Worm (Caenorhabditis elegans): ENCODE measurements around the gene ZK616.61.
"Not testable (repeated sequence)": the region's sequence is repeated elsewhere in the genome, so short reads cannot be mapped to it uniquely, and the experiment has no call there.

Gene ZK616.61

DNA sequence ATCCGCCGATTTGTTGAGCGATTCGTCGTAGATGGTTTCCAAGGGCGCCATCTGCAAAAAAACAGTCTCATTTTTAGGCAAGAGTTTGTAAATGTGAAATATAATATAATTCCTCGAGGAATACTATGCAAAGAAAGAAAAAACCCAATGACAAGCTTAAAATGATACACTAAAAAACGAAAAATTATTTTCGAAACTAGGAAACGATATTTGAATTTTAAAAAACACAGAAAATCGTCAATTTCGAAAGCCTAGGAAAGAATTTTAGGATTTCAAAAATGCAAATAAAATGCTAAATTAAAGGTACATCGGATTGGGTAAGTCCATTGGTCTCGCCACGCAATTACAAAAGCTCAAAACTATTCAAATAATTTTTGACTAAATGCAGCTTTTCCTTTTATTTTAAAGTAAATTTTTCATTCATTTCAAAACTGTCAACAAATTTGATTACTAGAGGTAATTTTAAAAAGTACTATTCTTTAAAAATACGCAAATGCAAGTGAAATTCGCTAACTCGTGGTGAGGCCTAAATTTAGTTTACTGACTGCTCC lies 13.9 kb upstream of the ZK616.61 start, which contains the start of the genes htp-1 and ZK616.5:
Gene htp-1 (minus strand): TSS at position 51 of the 551 bp plus-strand sequence.
Gene ZK616.5 (plus strand): TSS at position 423 of the 551 bp plus-strand sequence.
- no peak for TF ChIP-seq unc-62 (GFP tag; optimal IDR thresholded peaks at IDR 0.05)

DNA sequence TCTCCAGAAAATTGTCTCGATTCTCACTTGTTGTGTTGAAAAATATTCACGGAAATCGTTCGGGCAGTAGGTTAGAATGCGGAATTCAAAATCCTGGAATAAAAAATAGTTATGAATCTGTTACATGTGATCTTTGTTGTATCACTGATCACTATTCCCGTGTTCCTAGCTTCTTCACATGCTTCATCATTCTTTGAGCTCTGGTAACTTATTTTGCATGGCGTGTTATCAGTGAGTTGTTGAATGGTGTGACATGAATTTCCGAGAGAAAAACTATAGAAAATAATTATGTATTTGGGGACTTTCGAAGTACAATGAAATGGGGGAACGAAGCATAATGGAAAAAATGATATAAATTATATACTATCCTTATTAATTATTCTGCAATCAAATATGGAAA lies 11.9 kb upstream of the ZK616.61 start:
- no peak for TF ChIP-seq unc-62 (GFP tag; optimal IDR thresholded peaks at IDR 0.05)

- no peak for TF ChIP-seq unc-62 (GFP tag; optimal IDR thresholded peaks at IDR 0.05)
These were observed 10.8 kb upstream of the ZK616.61 start, which contains the start of the genes perm-3 and swsn-6 for ce11 chrIV:5394687-5395086. Gene perm-3, minus strand, starts transcription at chrIV:5394804. Gene swsn-6, plus strand, starts transcription at chrIV:5395033.

DNA sequence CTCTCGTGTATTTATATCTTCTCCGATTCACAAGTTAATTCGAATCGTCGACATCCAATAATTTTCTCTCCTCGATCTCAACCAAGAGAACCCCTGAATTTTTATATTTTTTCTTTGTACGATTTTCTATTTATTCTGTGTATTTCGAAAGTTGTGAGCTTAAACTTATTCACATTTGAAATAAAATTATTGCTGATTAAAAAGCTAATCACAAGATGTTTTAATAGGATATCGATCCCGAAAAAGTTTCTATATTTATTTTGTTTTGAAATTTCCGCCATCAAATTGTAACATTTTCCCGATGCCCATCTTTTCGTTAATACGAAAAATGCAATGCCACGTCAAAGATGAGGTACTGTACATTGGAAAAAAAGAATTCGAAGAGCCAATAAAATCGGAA lies 8.7 kb upstream of the ZK616.61 start, which contains the start of gene ZK616.3:
Gene ZK616.3 (plus strand): TSS at position 301 of the 400 bp plus-strand sequence.
- TF ChIP-seq unc-62 (GFP tag; optimal IDR thresholded peaks at IDR 0.05), result no peak

DNA sequence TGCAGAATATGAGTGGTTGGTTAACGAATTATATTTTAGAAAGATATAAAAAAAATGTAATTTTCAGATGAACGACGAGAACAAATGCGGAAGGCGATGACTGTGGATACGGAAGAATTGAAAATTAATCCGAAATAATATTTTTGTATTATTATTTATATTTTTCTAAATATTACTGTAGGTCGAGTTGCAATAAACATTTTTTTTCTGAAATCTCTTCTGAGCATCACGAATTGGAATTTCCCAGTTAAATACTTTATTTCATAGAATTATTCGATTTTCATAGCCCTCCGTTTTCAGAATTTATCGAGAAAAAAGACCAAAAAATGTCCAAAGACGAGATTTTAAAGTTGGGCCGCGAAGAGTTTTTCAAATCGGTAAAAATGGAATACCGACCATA lies 7.9 kb upstream of the ZK616.61 start, which contains the start of gene ZK616.2:
Gene ZK616.2 (plus strand): TSS at position 301 of the 400 bp plus-strand sequence.
- no peak for TF ChIP-seq unc-62 (GFP tag; optimal IDR thresholded peaks at IDR 0.05)

ce11 chrIV:5400609-5401008 lies 4.8 kb upstream of the ZK616.61 start, which contains the start of gene ZK616.1:
Gene ZK616.1, plus strand, starts transcription at chrIV:5400909.
- no peak for TF ChIP-seq unc-62 (GFP tag; optimal IDR thresholded peaks at IDR 0.05)

- TF ChIP-seq unc-62 (GFP tag; optimal IDR thresholded peaks at IDR 0.05), result no peak
These were observed 3.7 kb downstream of the ZK616.61 start for ce11 chrIV:5409112-5409511.

- TF ChIP-seq unc-62 (GFP tag; optimal IDR thresholded peaks at IDR 0.05), result no peak
These were observed 5.7 kb downstream of the ZK616.61 start, which contains the start of gene ZK616.65 for ce11 chrIV:5411120-5411519. Gene ZK616.65, minus strand, starts transcription at chrIV:5411220.

- no peak for TF ChIP-seq unc-62 (GFP tag; optimal IDR thresholded peaks at IDR 0.05)
These were observed 6.3 kb downstream of the ZK616.61 start, which contains the start of gene ZK616.8 for ce11 chrIV:5411641-5412337. Gene ZK616.8, minus strand, starts transcription at chrIV:5412193.

- no peak for TF ChIP-seq unc-62 (GFP tag; optimal IDR thresholded peaks at IDR 0.05)
These were observed 10.3 kb downstream of the ZK616.61 start, which contains the start of gene spp-7 for ce11 chrIV:5415696-5416095. Gene spp-7, minus strand, starts transcription at chrIV:5415796.

DNA sequence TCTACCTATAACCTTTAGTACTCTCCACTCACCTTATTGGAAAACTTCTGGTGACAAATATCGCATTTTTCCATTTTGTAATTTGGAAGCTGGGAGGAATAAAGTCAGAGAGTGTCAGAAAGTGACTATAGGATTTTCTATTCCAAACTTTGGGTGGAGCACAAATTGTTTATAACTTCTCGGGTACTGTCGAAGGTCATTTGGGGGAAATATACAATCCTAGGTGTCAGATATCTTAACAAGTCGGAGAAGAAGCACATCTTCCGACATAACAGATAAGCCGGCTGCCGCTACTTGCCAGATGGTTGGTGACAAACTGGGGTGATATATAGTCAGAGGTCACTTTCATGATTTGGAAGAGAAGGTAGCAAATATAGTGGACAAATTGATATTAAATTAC lies 13.7 kb downstream of the ZK616.61 start, which contains the start of gene ehn-3:
Gene ehn-3 (minus strand): TSS at position 101 of the 400 bp plus-strand sequence.
- no peak for TF ChIP-seq unc-62 (GFP tag; optimal IDR thresholded peaks at IDR 0.05)

ce11 chrIV:5438705-5439104 lies 33.3 kb downstream of the ZK616.61 start, which contains the start of gene mgl-3:
Gene mgl-3, plus strand, starts transcription at chrIV:5439005.
- no peak for TF ChIP-seq unc-62 (GFP tag; optimal IDR thresholded peaks at IDR 0.05)

ce11 chrIV:5452667-5453066 lies 47.2 kb downstream of the ZK616.61 start, which contains the start of gene Y4C6A.4:
Gene Y4C6A.4, plus strand, starts transcription at chrIV:5452967.
- no peak for TF ChIP-seq unc-62 (GFP tag; optimal IDR thresholded peaks at IDR 0.05)

ce11 chrIV:5455999-5456398 lies 50.6 kb downstream of the ZK616.61 start, which contains the start of gene Y4C6A.3:
Gene Y4C6A.3, minus strand, starts transcription at chrIV:5456099.
- not testable (repeated sequence) for TF ChIP-seq unc-62 (GFP tag; optimal IDR thresholded peaks at IDR 0.05)
